ENCODE assay signal across 2 worm cellular contexts in genomic region chrIII:12616990-12617393, ce11.
TF ChIP-seq lines count a peak whose summit lies in the region.

No protein-coding gene starts in this region.

TF ChIP-seq in whole organism, L2 larva, 48 proteins besides CTCF, POLR2A, EP300 and RAD21 (continued from another document):
- no peak for TF ChIP-seq nhr-11 (tag; optimal IDR thresholded peaks at IDR 0.05; lab: Kevin White, UChicago)
- TF ChIP-seq gmeb-1 (tag; optimal IDR thresholded peaks at IDR 0.05; lab: Kevin White, UChicago), result peak; percentile 75
- no peak for TF ChIP-seq ZK546.5 (tag; optimal IDR thresholded peaks at IDR 0.05; lab: Kevin White, UChicago)
- TF ChIP-seq nhr-23 (tag; optimal IDR thresholded peaks at IDR 0.05; lab: Kevin White, UChicago), result no peak
- TF ChIP-seq elt-1 (tag; optimal IDR thresholded peaks at IDR 0.05; lab: Kevin White, UChicago), result peak; percentile 8
- TF ChIP-seq ztf-4 (tag; optimal IDR thresholded peaks at IDR 0.05; lab: Kevin White, UChicago), result no peak
- no peak for TF ChIP-seq blmp-1 (tag; optimal IDR thresholded peaks at IDR 0.05; lab: Kevin White, UChicago; ENCODE audit: insufficient read depth)
- TF ChIP-seq egl-27 (tag; optimal IDR thresholded peaks at IDR 0.05; lab: Kevin White, UChicago), result peak; percentile 72
- TF ChIP-seq lin-13 (GFP tag; optimal IDR thresholded peaks at IDR 0.05; lab: Kevin White, UChicago), result peak; percentile 32
- TF ChIP-seq sma-3 (GFP tag; optimal IDR thresholded peaks at IDR 0.05; lab: Kevin White, UChicago), result peak; percentile 91
- TF ChIP-seq Y55F3AM.14 (GFP tag; optimal IDR thresholded peaks at IDR 0.05; lab: Kevin White, UChicago), result no peak
- no peak for TF ChIP-seq alr-1 (tag; optimal IDR thresholded peaks at IDR 0.05; lab: Kevin White, UChicago)
- no peak for TF ChIP-seq elt-3 (tag; optimal IDR thresholded peaks at IDR 0.05; lab: Kevin White, UChicago)
- no peak for TF ChIP-seq R02D3.7 (tag; optimal IDR thresholded peaks at IDR 0.05; lab: Kevin White, UChicago)
- TF ChIP-seq mdl-1 (tag; optimal IDR thresholded peaks at IDR 0.05; lab: Kevin White, UChicago), result peak in 1 of 2 experiments; percentile 54
- TF ChIP-seq ztf-11 (tag; optimal IDR thresholded peaks at IDR 0.05; lab: Kevin White, UChicago), result no peak
- no peak for TF ChIP-seq ztf-1 (GFP tag; conservative IDR thresholded peaks at IDR 0.05; lab: Robert Waterston, UW)
- TF ChIP-seq lin-39 (tag; optimal IDR thresholded peaks at IDR 0.05; lab: Kevin White, UChicago), result no peak
- TF ChIP-seq sma-9 (GFP tag; optimal IDR thresholded peaks at IDR 0.05; lab: Kevin White, UChicago), result peak; percentile 90
- no peak for TF ChIP-seq sma-9 (tag; optimal IDR thresholded peaks at IDR 0.05; lab: Kevin White, UChicago)
- TF ChIP-seq unc-55 (GFP tag; optimal IDR thresholded peaks at IDR 0.05; lab: Kevin White, UChicago), result peak; percentile 49
- peak; percentile 86 for TF ChIP-seq crh-2 (tag; optimal IDR thresholded peaks at IDR 0.05; lab: Kevin White, UChicago)
- no peak for TF ChIP-seq ceh-82 (tag; optimal IDR thresholded peaks at IDR 0.05; lab: Kevin White, UChicago)
- no peak for TF ChIP-seq nhr-12 (tag; optimal IDR thresholded peaks at IDR 0.05; lab: Kevin White, UChicago)
- TF ChIP-seq nhr-21 (tag; optimal IDR thresholded peaks at IDR 0.05; lab: Kevin White, UChicago), result peak; percentile 75
TF ChIP-seq in whole organism, L2 larva: peak in this region for 18.

TF ChIP-seq in whole organism, L4 larva, 104 proteins besides CTCF, POLR2A, EP300 and RAD21 (continued from another document):
- TF ChIP-seq fkh-10 (GFP tag; optimal IDR thresholded peaks at IDR 0.05; lab: Kevin White, UChicago) (no peak), mdt-29 (GFP tag; IDR thresholded peaks at IDR 0.05; lab: Robert Waterston, UW) (no peak; the same call in 1 of the 2 replicates), nhr-77 (tag; optimal IDR thresholded peaks at IDR 0.05; lab: Kevin White, UChicago) (peak; percentile 88), Y75B8A.6 (GFP tag; IDR thresholded peaks at IDR 0.05; lab: Robert Waterston, UW) (no peak), lin-38 (GFP tag; IDR thresholded peaks at IDR 0.05; lab: Robert Waterston, UW) (peak; percentile 27), nhr-48 (tag; optimal IDR thresholded peaks at IDR 0.05; lab: Kevin White, UChicago) (peak; percentile 69), ceh-28 (tag; optimal IDR thresholded peaks at IDR 0.05; lab: Kevin White, UChicago) (no peak), F49E8.2 (tag; optimal IDR thresholded peaks at IDR 0.05; lab: Kevin White, UChicago; ENCODE audit: borderline replicate concordance) (no peak), saeg-2 (GFP tag; IDR thresholded peaks at IDR 0.05; lab: Robert Waterston, UW) (no peak), aha-1 (tag; lab: Kevin White, UChicago) (peak; percentile 94), spr-1 (tag; optimal IDR thresholded peaks at IDR 0.05; lab: Kevin White, UChicago) (peak; percentile 20), unc-62 (GFP tag; optimal IDR thresholded peaks at IDR 0.05 in 1 of 2; lab: Kevin White, UChicago) (peak in 1 of 2 experiments; percentile 94), unc-62 (tag; optimal IDR thresholded peaks at IDR 0.05; lab: Kevin White, UChicago) (no peak), F10B5.3 (tag; optimal IDR thresholded peaks at IDR 0.05; lab: Kevin White, UChicago) (no peak), ztf-11 (tag; optimal IDR thresholded peaks at IDR 0.05; lab: Kevin White, UChicago) (no peak), attf-4 (tag; optimal IDR thresholded peaks at IDR 0.05; lab: Kevin White, UChicago) (no peak), Y5F2A.4 (GFP tag; optimal IDR thresholded peaks at IDR 0.05; lab: Kevin White, UChicago) (no peak), nhr-28 (tag; optimal IDR thresholded peaks at IDR 0.05; lab: Kevin White, UChicago) (peak; percentile 92), hif-1 (tag; optimal IDR thresholded peaks at IDR 0.05; lab: Kevin White, UChicago) (peak in 1 of 2 experiments; percentile 38), nhr-76 (tag; optimal IDR thresholded peaks at IDR 0.05; lab: Kevin White, UChicago) (no peak), lin-13 (GFP tag; optimal IDR thresholded peaks at IDR 0.05; lab: Kevin White, UChicago) (peak; percentile 70), ceh-62 (tag; optimal IDR thresholded peaks at IDR 0.05; lab: Kevin White, UChicago) (no peak), ztf-7 (tag; optimal IDR thresholded peaks at IDR 0.05; lab: Kevin White, UChicago) (no peak), rbr-2 (tag; optimal IDR thresholded peaks at IDR 0.05; lab: Kevin White, UChicago) (peak; percentile 5), dve-1 (tag; optimal IDR thresholded peaks at IDR 0.05; lab: Kevin White, UChicago; ENCODE audit: insufficient read depth) (peak; percentile 97), lir-3 (tag; optimal IDR thresholded peaks at IDR 0.05; lab: Kevin White, UChicago) (no peak), zfp-3 (GFP tag; conservative IDR thresholded peaks at IDR 0.05; lab: Robert Waterston, UW) (0 out of 2 replicates have a peak, but pooled peaks have one; percentile 27), nhr-10 (tag; optimal IDR thresholded peaks at IDR 0.05; lab: Kevin White, UChicago) (no peak), ceh-82 (tag; optimal IDR thresholded peaks at IDR 0.05; lab: Kevin White, UChicago) (no peak), R02D3.7 (tag; optimal IDR thresholded peaks at IDR 0.05; lab: Kevin White, UChicago) (no peak), pqm-1 (tag; optimal IDR thresholded peaks at IDR 0.05; lab: Kevin White, UChicago) (peak; percentile 65), daf-12 (tag; optimal IDR thresholded peaks at IDR 0.05; lab: Kevin White, UChicago) (no peak), vab-7 (GFP tag; IDR thresholded peaks at IDR 0.05; lab: Robert Waterston, UW) (no peak), zip-2 (tag; optimal IDR thresholded peaks at IDR 0.05; lab: Kevin White, UChicago) (no peak), spr-3 (GFP tag; optimal IDR thresholded peaks at IDR 0.05; lab: Kevin White, UChicago) (peak; percentile 3), madf-9 (GFP tag; conservative IDR thresholded peaks at IDR 0.05; lab: Robert Waterston, UW) (0 out of 2 replicates have a peak, but pooled peaks have one; percentile 49), F26F4.8 (GFP tag; conservative IDR thresholded peaks at IDR 0.05; lab: Robert Waterston, UW) (no peak), ama-1 (optimal IDR thresholded peaks at IDR 0.05; lab: Kevin White, UChicago) (peak; percentile 79), tra-1 (GFP tag; IDR thresholded peaks at IDR 0.05; lab: Robert Waterston, UW) (peak; percentile 54; the same call in 1 of the 2 replicates), daf-16 (GFP tag; optimal IDR thresholded peaks at IDR 0.05; lab: Kevin White, UChicago) (peak in 1 of 2 experiments; percentile 24), daf-16 (tag; optimal IDR thresholded peaks at IDR 0.05; lab: Kevin White, UChicago) (peak; percentile 97), mep-1 (tag; optimal IDR thresholded peaks at IDR 0.05; lab: Kevin White, UChicago) (peak; percentile 84), F44E2.7 (GFP tag; IDR thresholded peaks at IDR 0.05; lab: Robert Waterston, UW) (no peak), skn-1 (tag; optimal IDR thresholded peaks at IDR 0.05; lab: Kevin White, UChicago) (no peak), T20F7.1 (GFP tag; optimal IDR thresholded peaks at IDR 0.05; lab: Kevin White, UChicago) (peak; percentile 46), mxl-2 (GFP tag; conservative IDR thresholded peaks at IDR 0.05; lab: Robert Waterston, UW) (no peak), lin-15B (tag; optimal IDR thresholded peaks at IDR 0.05; lab: Kevin White, UChicago) (no peak), lin-1 (GFP tag; IDR thresholded peaks at IDR 0.05; lab: Robert Waterston, UW) (no peak), ctbp-1 (GFP tag; IDR thresholded peaks at IDR 0.05; lab: Robert Waterston, UW) (no peak), madf-5 (GFP tag; IDR thresholded peaks at IDR 0.05; lab: Robert Waterston, UW) (no peak), mes-2 (tag; optimal IDR thresholded peaks at IDR 0.05; lab: Kevin White, UChicago; ENCODE audit: poor library complexity, severe bottlenecking) (peak; percentile 57), ceh-32 (tag; optimal IDR thresholded peaks at IDR 0.05; lab: Kevin White, UChicago; ENCODE audit: poor library complexity) (no peak), hlh-11 (tag; optimal IDR thresholded peaks at IDR 0.05; lab: Kevin White, UChicago) (peak; percentile 91), zfp-2 (tag; optimal IDR thresholded peaks at IDR 0.05; lab: Kevin White, UChicago) (no peak), gei-8 (GFP tag; optimal IDR thresholded peaks at IDR 0.05; lab: Kevin White, UChicago) (no peak), pha-4 (GFP tag; IDR thresholded peaks at IDR 0.05; lab: Robert Waterston, UW) (0 out of 2 replicates have a peak, but pooled peaks have one; percentile 26), pha-4 (tag; optimal IDR thresholded peaks at IDR 0.05; lab: Kevin White, UChicago) (no peak), T26A8.4 (GFP tag; IDR thresholded peaks at IDR 0.05; lab: Robert Waterston, UW) (0 out of 2 replicates have a peak, but pooled peaks have one; percentile 14), unc-130 (GFP tag; optimal IDR thresholded peaks at IDR 0.05; lab: Kevin White, UChicago) (no peak), dmd-8 (GFP tag; IDR thresholded peaks at IDR 0.05; lab: Robert Waterston, UW) (no peak), nhr-25 (tag; optimal IDR thresholded peaks at IDR 0.05; lab: Kevin White, UChicago; ENCODE audit: borderline replicate concordance, insufficient read depth) (no peak), hmg-1.1 (GFP tag; IDR thresholded peaks at IDR 0.05; lab: Robert Waterston, UW) (peak; percentile 57), zag-1 (tag; optimal IDR thresholded peaks at IDR 0.05; lab: Kevin White, UChicago) (no peak), snpc-4 (tag; optimal IDR thresholded peaks at IDR 0.05; lab: Kevin White, UChicago) (no peak), nhr-237 (tag; optimal IDR thresholded peaks at IDR 0.05; lab: Kevin White, UChicago) (no peak), dpl-1 (GFP tag; optimal IDR thresholded peaks at IDR 0.05; lab: Kevin White, UChicago) (no peak), zip-11 (GFP tag; IDR thresholded peaks at IDR 0.05; lab: Robert Waterston, UW) (no peak), nhr-11 (tag; optimal IDR thresholded peaks at IDR 0.05; lab: Kevin White, UChicago) (peak; percentile 58), hlh-30 (tag; optimal IDR thresholded peaks at IDR 0.05; lab: Kevin White, UChicago; ENCODE audit: insufficient read depth) (peak; percentile 95), unc-39 (tag; optimal IDR thresholded peaks at IDR 0.05; lab: Kevin White, UChicago) (no peak), dmd-6 (GFP tag; IDR thresholded peaks at IDR 0.05; lab: Robert Waterston, UW) (peak; percentile 76), sdz-12 (GFP tag; optimal IDR thresholded peaks at IDR 0.05; lab: Kevin White, UChicago) (no peak), ZK546.5 (tag; optimal IDR thresholded peaks at IDR 0.05; lab: Kevin White, UChicago) (no peak), Y105C5A.15 (GFP tag; IDR thresholded peaks at IDR 0.05; lab: Robert Waterston, UW) (no peak), lim-7 (GFP tag; IDR thresholded peaks at IDR 0.05; lab: Robert Waterston, UW) (no peak)
